Fruit fly (Drosophila melanogaster) ovary, adult (tissue): ENCODE data around the gene PIG-P.

Experiments used
- CG17801 ChIP-seq: fragments of 200-800 bp; optimal IDR thresholded peaks from 2 replicates; lab custom pipeline; 2019; ENCODE audit warnings: missing biosample characterization, mild to moderate bottlenecking, missing genetic modification characterization, moderate library complexity; ENCODE audit not compliant: partially characterized antibody

Gene PIG-P

dm6 chr3R:26012288-26012687, 45.7 kb downstream of the PIG-P start:
- TF ChIP-seq CG17801 (GFP tag; lab: Kevin White, UChicago) = no peak

- TF ChIP-seq CG17801 (GFP tag; lab: Kevin White, UChicago) = no peak
Observed at dm6 chr3R:26011542-26011941, 46.5 kb downstream of the PIG-P start.

- no peak for TF ChIP-seq CG17801 (GFP tag; lab: Kevin White, UChicago)
Observed at dm6 chr3R:26010628-26011027, 47.4 kb downstream of the PIG-P start.

dm6 chr3R:26009766-26010414, 48.1 kb downstream of the PIG-P start:
- TF ChIP-seq CG17801 (GFP tag; lab: Kevin White, UChicago) = no peak

- no peak for TF ChIP-seq CG17801 (GFP tag; lab: Kevin White, UChicago)
Observed at dm6 chr3R:26008892-26009539, 49.0 kb downstream of the PIG-P start.

- TF ChIP-seq CG17801 (GFP tag; lab: Kevin White, UChicago) = peak; percentile 76
Observed at dm6 chr3R:26007964-26008868, 49.8 kb downstream of the PIG-P start.
